Fruit fly (Drosophila melanogaster) whole organism, embryonic: ENCODE data around the gene CG17996.
A peak's percentile ranks its signal among the peaks of the same experiment; 100 is the strongest.

Experiments used
- ATbp ChIP-seq: fragments of 200-800 bp; sonication (Bioruptor generic); optimal IDR thresholded peaks from 2 replicates; lab custom pipeline; 2017; ENCODE audit warnings: missing biosample characterization, mild to moderate bottlenecking, missing genetic modification characterization, missing genetic modification reagents
- CG10147 ChIP-seq: fragments of 200-800 bp; sonication (Bioruptor generic); optimal IDR thresholded peaks from 2 replicates; lab custom pipeline; 2019; ENCODE audit warnings: missing biosample characterization, mild to moderate bottlenecking, missing genetic modification characterization, moderate library complexity
- CG10431 ChIP-seq: fragments of 200-800 bp; sonication (Bioruptor generic); optimal IDR thresholded peaks from 3 replicates; lab custom pipeline; 2018; ENCODE audit warnings: missing biosample characterization, mild to moderate bottlenecking, missing genetic modification characterization
- CG12744 ChIP-seq: fragments of 200-800 bp; sonication (Bioruptor generic); optimal IDR thresholded peaks from 2 replicates; lab custom pipeline; 2016; ENCODE audit warnings: missing biosample characterization, missing genetic modification characterization
- CG13624 ChIP-seq: fragments of 200-800 bp; sonication (Bioruptor generic); optimal IDR thresholded peaks from 2 replicates; lab custom pipeline; 2016; ENCODE audit warnings: missing biosample characterization, missing genetic modification characterization
- CG13894 ChIP-seq: fragments of 200-800 bp; sonication (Bioruptor generic); optimal IDR thresholded peaks from 3 replicates; lab custom pipeline; 2018; ENCODE audit warnings: missing biosample characterization, mild to moderate bottlenecking, missing genetic modification characterization, moderate library complexity
- CG1529 ChIP-seq: fragments of 200-800 bp; sonication (Bioruptor generic); optimal IDR thresholded peaks from 3 replicates; lab custom pipeline; 2018; ENCODE audit warnings: missing biosample characterization, missing genetic modification characterization
- CG18011 ChIP-seq: fragments of 200-800 bp; sonication (Bioruptor generic); optimal IDR thresholded peaks from 2 replicates; lab custom pipeline; 2017; ENCODE audit warnings: missing biosample characterization, missing genetic modification characterization, mild to moderate bottlenecking, moderate library complexity, missing genotype
- CG18262 ChIP-seq: fragments of 200-800 bp; optimal IDR thresholded peaks from 3 replicates; lab custom pipeline; 2019; ENCODE audit warnings: missing biosample characterization, mild to moderate bottlenecking, missing genetic modification characterization, moderate library complexity
- CG18476 ChIP-seq: fragments of 200-800 bp; sonication (Bioruptor generic); optimal IDR thresholded peaks from 2 replicates; lab custom pipeline; 2016; ENCODE audit warnings: missing biosample characterization, mild to moderate bottlenecking, missing genetic modification characterization
- CG18619 ChIP-seq: fragments of 200-800 bp; sonication (Bioruptor generic); optimal IDR thresholded peaks from 3 replicates; lab custom pipeline; 2017; ENCODE audit warnings: missing biosample characterization, mild to moderate bottlenecking, missing genetic modification characterization
- CG2202 ChIP-seq: fragments of 200-800 bp; sonication (Bioruptor generic); optimal IDR thresholded peaks from 2 replicates; lab custom pipeline; 2018; ENCODE audit warnings: missing biosample characterization, mild to moderate bottlenecking, missing genetic modification characterization
- CG3407 ChIP-seq: fragments of 200-800 bp; sonication (Bioruptor generic); optimal IDR thresholded peaks from 2 replicates; lab custom pipeline; 2018; ENCODE audit warnings: missing biosample characterization, mild to moderate bottlenecking, missing genetic modification characterization
- CG4707 ChIP-seq: fragments of 200-800 bp; sonication (Bioruptor generic); optimal IDR thresholded peaks from 2 replicates; lab custom pipeline; 2018; ENCODE audit warnings: missing biosample characterization, mild to moderate bottlenecking, missing genetic modification characterization, moderate library complexity
- CG6175 ChIP-seq: fragments of 200-800 bp; sonication (Bioruptor generic); IDR thresholded peaks from 3 replicates; pipeline ENCODE4 v1.3.6; 2022; ENCODE audit warnings: missing biosample characterization, missing genetic modification characterization
- CG6689 ChIP-seq: fragments of 200-800 bp; sonication (Bioruptor generic); IDR thresholded peaks from 2 replicates; pipeline ENCODE4 v1.3.6; 2022; ENCODE audit warnings: missing biosample characterization, missing genetic modification characterization
- CG9437 ChIP-seq: fragments of 200-800 bp; sonication (Bioruptor generic); optimal IDR thresholded peaks from 2 replicates; lab custom pipeline; 2018; ENCODE audit warnings: missing biosample characterization, mild to moderate bottlenecking, missing genetic modification characterization
- CG9876 ChIP-seq: fragments of 200-800 bp; sonication (Bioruptor generic); optimal IDR thresholded peaks from 2 replicates; lab custom pipeline; 2016; ENCODE audit warnings: missing biosample characterization, missing genetic modification characterization
- CTCF ChIP-seq: fragments of 200-800 bp; sonication (Bioruptor generic); optimal IDR thresholded peaks from 2 replicates; lab custom pipeline; 2017; ENCODE audit warnings: missing biosample characterization, mild to moderate bottlenecking, missing genetic modification characterization, moderate library complexity
- Deaf1 ChIP-seq: fragments of 200-800 bp; optimal IDR thresholded peaks from 3 replicates; lab custom pipeline; 2019; ENCODE audit warnings: missing biosample characterization, mild to moderate bottlenecking, missing genetic modification characterization, moderate library complexity
- Ets65A ChIP-seq: fragments of 200-800 bp; sonication (Bioruptor generic); peaks from one replicate; lab custom pipeline; 2016; ENCODE audit warnings: missing biosample characterization, missing genetic modification characterization
- Hmr ChIP-seq: fragments of 200-800 bp; sonication (Bioruptor generic); optimal IDR thresholded peaks from 3 replicates; lab custom pipeline; 2017; ENCODE audit warnings: mild to moderate bottlenecking, missing biosample characterization, missing genetic modification reagents, missing genetic modification characterization
- Hr51 ChIP-seq, 2 experiments: fragments of 200-800 bp; sonication (Bioruptor generic); optimal IDR thresholded peaks; 2 replicates in 1 of 2; 3 replicates in 1 of 2; lab custom pipeline; 2016 to 2018; ENCODE audit warnings: missing biosample characterization in 2 of 2, missing genetic modification characterization in 2 of 2, mild to moderate bottlenecking in 1 of 2, moderate library complexity in 1 of 2
- Kr ChIP-seq: fragments of 200-800 bp; sonication (Bioruptor generic); optimal IDR thresholded peaks from 2 replicates; lab custom pipeline; 2017; ENCODE audit warnings: missing biosample characterization, mild to moderate bottlenecking, missing genetic modification characterization
- MBD-R2 ChIP-seq: fragments of 200-800 bp; sonication (Bioruptor generic); IDR thresholded peaks from 2 replicates; pipeline ENCODE4 v1.3.6; 2022; ENCODE audit warnings: missing biosample characterization, missing genetic modification characterization
- Myb ChIP-seq: fragments of 200-800 bp; sonication (Bioruptor generic); optimal IDR thresholded peaks from 2 replicates; lab custom pipeline; 2016; ENCODE audit warnings: missing biosample characterization, missing genetic modification characterization
- NC2β ChIP-seq: fragments of 200-800 bp; sonication (Bioruptor generic); optimal IDR thresholded peaks from 2 replicates; lab custom pipeline; 2016; ENCODE audit warnings: missing biosample characterization, missing genetic modification characterization
- PHDP ChIP-seq: fragments of 200-800 bp; sonication (Bioruptor generic); optimal IDR thresholded peaks from 3 replicates; lab custom pipeline; 2018; ENCODE audit warnings: missing biosample characterization, mild to moderate bottlenecking, missing genetic modification characterization, moderate library complexity
- abd-A ChIP-seq: fragments of 200-800 bp; sonication (Bioruptor generic); optimal IDR thresholded peaks from 3 replicates; lab custom pipeline; 2019; ENCODE audit warnings: missing biosample characterization, mild to moderate bottlenecking, missing genetic modification characterization, moderate library complexity
- cato ChIP-seq: fragments of 200-800 bp; sonication (Bioruptor generic); optimal IDR thresholded peaks from 2 replicates; lab custom pipeline; 2016; ENCODE audit warnings: missing biosample characterization, missing genetic modification characterization, borderline replicate concordance
- dan ChIP-seq: fragments of 200-800 bp; sonication (Bioruptor generic); IDR thresholded peaks from 2 replicates; pipeline ENCODE4 v1.3.6; 2022; ENCODE audit warnings: missing biosample characterization, missing genetic modification characterization
- dmrt11E ChIP-seq: fragments of 200-800 bp; sonication (Bioruptor generic); optimal IDR thresholded peaks from 3 replicates; lab custom pipeline; 2018; ENCODE audit warnings: missing biosample characterization, mild to moderate bottlenecking, missing genetic modification characterization, moderate library complexity
- dpn ChIP-seq, 2 experiments: fragments of 200-800 bp; sonication (Bioruptor generic); optimal IDR thresholded peaks; 3 replicates each; lab custom pipeline; 2016; ENCODE audit warnings: missing biosample characterization in 2 of 2, missing genetic modification characterization in 2 of 2
- eve ChIP-seq, 2 experiments: fragments of >200 bp; optimal IDR thresholded peaks; 2 replicates each; lab custom pipeline; 2017; ENCODE audit warnings: missing biosample characterization in 2 of 2, missing genetic modification characterization in 2 of 2
- exex ChIP-seq: fragments of 200-800 bp; sonication (Bioruptor generic); optimal IDR thresholded peaks from 4 replicates; lab custom pipeline; 2018; ENCODE audit warnings: missing biosample characterization, mild to moderate bottlenecking, missing genetic modification characterization, moderate library complexity
- fd102C ChIP-seq: fragments of 200-800 bp; sonication (Bioruptor generic); optimal IDR thresholded peaks from 2 replicates; lab custom pipeline; 2018; ENCODE audit warnings: missing biosample characterization, mild to moderate bottlenecking, missing genetic modification characterization, moderate library complexity
- ftz-f1 ChIP-seq: fragments of 200-800 bp; sonication (Bioruptor generic); optimal IDR thresholded peaks from 2 replicates; lab custom pipeline; 2016; ENCODE audit warnings: missing biosample characterization, missing genetic modification characterization
- gem ChIP-seq: fragments of 200-800 bp; sonication (Bioruptor generic); optimal IDR thresholded peaks from 2 replicates; lab custom pipeline; 2019; ENCODE audit warnings: missing biosample characterization, mild to moderate bottlenecking, missing genetic modification characterization, moderate library complexity
- grn ChIP-seq: fragments of 200-800 bp; sonication (Bioruptor generic); optimal IDR thresholded peaks from 3 replicates; lab custom pipeline; 2017; ENCODE audit warnings: missing biosample characterization, missing genetic modification characterization
- ken ChIP-seq: fragments of 200-800 bp; sonication (Bioruptor generic); IDR thresholded peaks from 3 replicates; pipeline ENCODE4 v1.3.6; 2022; ENCODE audit warnings: missing biosample characterization, missing genetic modification characterization
- maf-S ChIP-seq: fragments of 200-800 bp; sonication (Bioruptor generic); optimal IDR thresholded peaks from 2 replicates; lab custom pipeline; 2016; ENCODE audit warnings: missing biosample characterization, missing genetic modification characterization
- nerfin-1 ChIP-seq: fragments of 200-800 bp; sonication (Bioruptor generic); optimal IDR thresholded peaks from 3 replicates; lab custom pipeline; 2019; ENCODE audit warnings: missing biosample characterization, mild to moderate bottlenecking, missing genetic modification characterization, moderate library complexity
- p53 ChIP-seq: fragments of 200-800 bp; sonication (Bioruptor generic); optimal IDR thresholded peaks from 2 replicates; lab custom pipeline; 2016; ENCODE audit warnings: missing biosample characterization, missing genetic modification characterization
- salm ChIP-seq: fragments of 200-800 bp; sonication (Bioruptor generic); optimal IDR thresholded peaks from 2 replicates; lab custom pipeline; 2018; ENCODE audit warnings: missing biosample characterization, mild to moderate bottlenecking, missing genetic modification characterization
- schlank ChIP-seq: fragments of 200-800 bp; sonication (Bioruptor generic); optimal IDR thresholded peaks from 2 replicates; lab custom pipeline; 2018; ENCODE audit warnings: missing biosample characterization, mild to moderate bottlenecking, missing genetic modification characterization
- sens ChIP-seq: fragments of 200-800 bp; sonication (Bioruptor generic); peaks from one replicate; lab custom pipeline; 2016; ENCODE audit warnings: missing biosample characterization, missing genetic modification characterization
- slou ChIP-seq: fragments of 200-800 bp; sonication (Bioruptor generic); optimal IDR thresholded peaks from 3 replicates; lab custom pipeline; 2016; ENCODE audit warnings: missing biosample characterization, missing genetic modification characterization
- stwl ChIP-seq: fragments of 200-800 bp; sonication (Bioruptor generic); optimal IDR thresholded peaks from 3 replicates; lab custom pipeline; 2018; ENCODE audit warnings: missing biosample characterization, mild to moderate bottlenecking, missing genetic modification characterization, moderate library complexity
- trem ChIP-seq: fragments of 200-800 bp; optimal IDR thresholded peaks from 3 replicates; lab custom pipeline; 2019; ENCODE audit warnings: missing biosample characterization, mild to moderate bottlenecking, missing genetic modification characterization, moderate library complexity
- twi ChIP-seq: fragments of 200-800 bp; optimal IDR thresholded peaks from 2 replicates; lab custom pipeline; 2019; ENCODE audit warnings: missing biosample characterization, mild to moderate bottlenecking, missing genetic modification characterization, moderate library complexity

Gene CG17996

DNA sequence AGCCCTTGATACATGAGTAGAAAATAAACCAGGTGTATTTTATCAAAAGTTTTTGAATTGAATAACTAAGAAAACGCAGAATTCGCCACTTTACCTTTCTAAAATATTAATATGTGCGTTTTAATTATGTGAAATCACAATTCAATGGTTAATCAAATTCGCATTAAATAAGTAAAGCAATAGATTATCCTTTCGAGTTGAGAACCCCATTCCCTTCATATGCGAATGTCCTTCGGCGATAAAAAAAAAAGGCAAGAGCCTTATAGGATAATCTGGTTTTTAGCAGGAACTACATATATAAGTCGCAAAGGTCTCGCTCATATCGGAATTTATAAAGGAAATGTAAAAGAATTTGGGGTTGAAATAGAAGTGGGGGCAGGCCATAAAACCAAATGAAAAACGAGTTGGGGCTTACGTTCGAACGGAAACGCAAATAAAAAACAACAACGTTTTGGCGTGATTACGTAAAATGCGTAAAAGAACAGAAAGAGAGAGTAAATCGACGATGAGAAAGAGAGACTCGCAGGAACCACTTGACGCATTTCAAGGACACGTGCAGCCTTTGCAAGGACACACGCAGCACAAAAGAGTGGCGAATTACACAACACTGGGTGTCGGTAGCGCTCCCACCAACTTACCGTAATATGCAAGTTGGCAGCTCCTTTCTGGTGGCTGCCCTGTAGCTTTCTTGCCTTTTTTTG is 15.6 kb downstream of the CG17996 start:
- TF ChIP-seq CG18011: no peak
- no peak for TF ChIP-seq CG18619 (GFP tag; lab: Kevin White, UChicago)
- TF ChIP-seq Ets65A: peak; percentile 73
- peak; percentile 60 for TF ChIP-seq sens
- TF ChIP-seq CG9437 (GFP tag; lab: Kevin White, UChicago): peak; percentile 93
- TF ChIP-seq stwl (tag; lab: Kevin White, UChicago): peak; percentile 40
- peak; percentile 19 for TF ChIP-seq trem
- no peak for TF ChIP-seq p53 (GFP tag; lab: Kevin White, UChicago)
- TF ChIP-seq CG13894: peak; percentile 79
- peak; percentile 30 for TF ChIP-seq ftz-f1 (GFP tag; lab: Kevin White, UChicago)
- peak; percentile 14 for TF ChIP-seq nerfin-1 (tag; lab: Kevin White, UChicago)
- TF ChIP-seq schlank (tag; lab: Kevin White, UChicago): no peak
- TF ChIP-seq abd-A (tag; lab: Kevin White, UChicago): peak; percentile 36

- TF ChIP-seq maf-S: no peak
- no peak for TF ChIP-seq CG9876
- TF ChIP-seq exex: peak; percentile 17
- peak; percentile 6 for TF ChIP-seq CG3407
- TF ChIP-seq cato (GFP tag; lab: Kevin White, UChicago): no peak
- TF ChIP-seq CG6175 (GFP tag; lab: Robert Waterston, UW): no peak
- no peak for TF ChIP-seq CG13624 (GFP tag; lab: Kevin White, UChicago)
- no peak for TF ChIP-seq Hr51 (GFP tag; optimal IDR thresholded peaks at IDR 0.05; lab: Kevin White, UChicago)
- peak; percentile 3 for TF ChIP-seq CG18262
- TF ChIP-seq PHDP (tag; lab: Kevin White, UChicago): peak; percentile 18
- peak; percentile 29 for TF ChIP-seq Deaf1 (tag; lab: Kevin White, UChicago)
- TF ChIP-seq CG10431 (GFP tag; lab: Kevin White, UChicago): peak; percentile 75
- TF ChIP-seq Myb (GFP tag; lab: Kevin White, UChicago): no peak
- TF ChIP-seq CG18476 (GFP tag; lab: Kevin White, UChicago): no peak
- no peak for TF ChIP-seq slou (GFP tag; lab: Kevin White, UChicago)
- TF ChIP-seq eve (GFP tag; optimal IDR thresholded peaks at IDR 0.05; lab: Kevin White, UChicago): peak in 1 of 2 experiments; percentile 40
- no peak for TF ChIP-seq Hmr (GFP tag; lab: Kevin White, UChicago)
- TF ChIP-seq salm (tag; lab: Kevin White, UChicago): peak; percentile 41
- peak; percentile 11 for TF ChIP-seq CG4707 (GFP tag; lab: Kevin White, UChicago)
- no peak for TF ChIP-seq dpn (GFP tag; optimal IDR thresholded peaks at IDR 0.05; lab: Kevin White, UChicago)
- peak; percentile 21 for TF ChIP-seq twi (tag; lab: Kevin White, UChicago)
- TF ChIP-seq CG1529: peak; percentile 22
- TF ChIP-seq CG6689 (GFP tag; lab: Robert Waterston, UW): no peak
- TF ChIP-seq Kr (GFP tag; lab: Kevin White, UChicago): peak; percentile 3
- TF ChIP-seq CG2202 (tag; lab: Kevin White, UChicago): peak; percentile 43
- no peak for TF ChIP-seq MBD-R2
- peak; percentile 16 for TF ChIP-seq grn (GFP tag; lab: Kevin White, UChicago)
- TF ChIP-seq CG10147 (GFP tag; lab: Kevin White, UChicago): no peak
- TF ChIP-seq ATbp (GFP tag; lab: Kevin White, UChicago): peak; percentile 21
- TF ChIP-seq CTCF (GFP tag; lab: Kevin White, UChicago): no peak
- no peak for TF ChIP-seq dan (GFP tag; lab: Robert Waterston, UW)
- TF ChIP-seq gem: peak; percentile 18
- TF ChIP-seq CG12744 (GFP tag; lab: Kevin White, UChicago): no peak
- 0 out of 3 replicates have a peak, but pooled peaks have one; percentile 7 for TF ChIP-seq ken (GFP tag; lab: Robert Waterston, UW)
- TF ChIP-seq dmrt11E: peak; percentile 32
- no peak for TF ChIP-seq fd102C (GFP tag; lab: Kevin White, UChicago)
- TF ChIP-seq NC2β: no peak
These were observed 16.9 kb downstream of the CG17996 start for dm6 chr2L:16713929-16714328.
